Worm (Caenorhabditis elegans) whole organism, L3 larva: ENCODE measurements around the gene ZC132.9.

Experiments used
- pqm-1 ChIP-seq: fragments of 150-350 bp; optimal IDR thresholded peaks from 2 replicates; lab custom pipeline; 2017; ENCODE audit warnings: missing biosample characterization, missing genetic modification characterization, inconsistent platforms
- tbx-2 ChIP-seq: sonication (generic microtip); optimal IDR thresholded peaks from 2 replicates; lab custom pipeline; 2016; ENCODE audit warnings: mild to moderate bottlenecking, missing genetic modification characterization, missing compliant biosample characterization

- TF ChIP-seq tbx-2 (tag; lab: Kevin White, UChicago) = no peak
- TF ChIP-seq pqm-1 = no peak
These were observed 46.7 kb upstream of the ZC132.9 start, which contains the start of gene F32D1.11 for ce11 chrV:4366440-4366839.
